Worm (Caenorhabditis elegans): ENCODE data around the gene Y51A2D.1.

Gene Y51A2D.1

DNA sequence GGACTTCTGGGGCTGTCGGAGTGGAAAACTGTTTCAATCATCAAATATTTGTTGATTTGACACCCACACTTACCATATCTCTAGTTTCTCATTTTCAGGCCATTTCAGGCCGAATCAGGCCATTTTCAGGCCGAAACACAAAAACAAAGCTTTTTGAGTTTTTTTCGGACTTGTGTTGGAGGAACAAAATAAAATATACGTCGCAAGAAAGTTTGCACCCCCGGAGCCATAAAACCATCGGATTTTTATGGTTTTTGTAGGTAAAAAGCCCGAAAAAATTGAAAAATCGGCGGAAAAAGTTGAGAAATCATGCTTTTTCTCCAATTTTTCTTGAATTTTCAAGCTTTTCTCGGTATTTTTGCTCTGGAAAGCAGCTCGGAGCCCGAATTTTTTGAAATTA lies at the start of gene Y51A2D.1:
Gene Y51A2D.1 (plus strand): TSS at position 301 of the 400 bp plus-strand sequence.
- no peak for TF ChIP-seq him-1 (tag; optimal IDR thresholded peaks at IDR 0.05)
- TF ChIP-seq W03F9.2 (tag; optimal IDR thresholded peaks at IDR 0.05): no peak
- no peak for TF ChIP-seq dao-5 (tag; optimal IDR thresholded peaks at IDR 0.05)

DNA sequence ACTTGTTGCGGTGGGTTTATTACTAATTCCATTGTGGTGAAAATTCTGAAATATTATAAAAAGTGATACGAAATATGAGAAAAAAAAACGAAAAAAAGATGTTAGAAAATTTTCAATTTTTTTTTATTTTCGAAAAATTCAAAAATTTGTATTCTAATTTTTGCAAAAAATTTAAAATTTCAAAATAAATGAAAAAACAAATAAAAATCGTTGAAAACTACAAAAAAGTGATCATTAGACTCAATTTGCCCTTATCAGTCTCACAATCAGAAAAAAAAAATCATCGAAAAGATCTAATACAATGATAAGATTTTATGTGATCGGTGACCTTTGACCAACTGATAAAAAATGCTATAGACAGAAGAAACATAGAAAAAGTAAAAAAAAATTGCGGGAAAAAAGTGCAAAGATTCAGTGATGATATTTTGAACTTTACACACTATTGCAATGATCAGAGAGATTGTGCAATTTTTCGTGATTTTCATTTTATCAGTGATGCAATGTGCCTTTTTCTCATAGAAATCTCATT lies 47.4 kb upstream of the Y51A2D.1 start, which contains the start of gene ZK228.3:
Gene ZK228.3 (minus strand): TSS at position 51 of the 529 bp plus-strand sequence.
- TF ChIP-seq dao-5 (tag; optimal IDR thresholded peaks at IDR 0.05) (no peak), W03F9.2 (tag; optimal IDR thresholded peaks at IDR 0.05) (no peak), him-1 (tag; optimal IDR thresholded peaks at IDR 0.05) (no peak)

- TF ChIP-seq dao-5 (tag; optimal IDR thresholded peaks at IDR 0.05) (no peak), W03F9.2 (tag; optimal IDR thresholded peaks at IDR 0.05) (no peak), him-1 (tag; optimal IDR thresholded peaks at IDR 0.05) (no peak)
Measured at ce11 chrV:18462365-18462837, 46.3 kb upstream of the Y51A2D.1 start, which contains the start of gene ZK228.4. TSS of gene ZK228.4 (plus strand) at chrV:18462787.

- TF ChIP-seq him-1 (tag; optimal IDR thresholded peaks at IDR 0.05): no peak
- no peak for TF ChIP-seq dao-5 (tag; optimal IDR thresholded peaks at IDR 0.05)
- no peak for TF ChIP-seq W03F9.2 (tag; optimal IDR thresholded peaks at IDR 0.05)
Measured at ce11 chrV:18468097-18468496, 40.6 kb upstream of the Y51A2D.1 start, which contains the start of gene ZK228.13. TSS of gene ZK228.13 (minus strand) at chrV:18468197.

DNA sequence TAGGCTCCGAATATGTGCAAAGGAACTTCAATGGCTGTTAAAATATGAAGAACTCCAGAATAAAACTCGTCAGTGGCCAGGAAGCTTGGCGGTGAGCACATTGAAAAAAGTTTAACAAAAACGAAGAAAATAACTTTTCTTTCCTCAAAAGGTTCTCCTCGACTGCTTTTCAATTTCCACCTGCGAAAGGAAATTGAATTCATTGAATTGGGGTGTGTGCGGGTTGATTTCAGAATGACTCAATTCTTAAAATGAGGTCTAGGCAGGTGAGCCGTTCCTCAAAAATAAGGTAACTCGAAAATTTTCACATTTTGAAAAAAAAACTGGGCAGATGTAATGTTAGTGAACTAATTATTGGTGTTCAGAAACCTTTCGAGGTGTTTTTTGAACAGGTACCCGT lies 35.2 kb upstream of the Y51A2D.1 start, which contains the start of gene srh-182:
Gene srh-182 (minus strand): TSS at position 101 of the 400 bp plus-strand sequence.
- no peak for TF ChIP-seq dao-5 (tag; optimal IDR thresholded peaks at IDR 0.05)
- TF ChIP-seq W03F9.2 (tag; optimal IDR thresholded peaks at IDR 0.05): no peak
- TF ChIP-seq him-1 (tag; optimal IDR thresholded peaks at IDR 0.05): no peak

DNA sequence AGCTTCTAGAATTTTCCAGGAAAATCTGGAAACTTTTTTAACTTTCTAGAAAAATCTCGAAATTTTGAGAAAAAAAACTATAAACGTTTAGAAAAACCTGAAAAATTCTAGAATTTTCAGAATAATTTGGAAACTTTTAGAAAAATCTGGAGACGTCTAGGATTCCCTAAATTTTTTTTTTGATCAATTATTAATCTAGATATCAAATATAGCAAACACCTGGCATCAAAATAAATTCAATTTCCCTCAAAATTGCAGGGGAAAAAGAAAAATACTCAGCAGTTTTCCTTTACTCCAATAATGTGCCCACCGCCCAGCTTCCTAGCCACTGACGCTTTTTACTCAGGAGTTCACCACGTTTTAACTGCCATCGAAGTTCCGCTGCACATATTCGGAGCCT lies 34.4 kb upstream of the Y51A2D.1 start, which contains the start of gene srh-181:
Gene srh-181 (plus strand): TSS at position 301 of the 400 bp plus-strand sequence.
- TF ChIP-seq him-1 (tag; optimal IDR thresholded peaks at IDR 0.05) (no peak), dao-5 (tag; optimal IDR thresholded peaks at IDR 0.05) (no peak), W03F9.2 (tag; optimal IDR thresholded peaks at IDR 0.05) (no peak)

DNA sequence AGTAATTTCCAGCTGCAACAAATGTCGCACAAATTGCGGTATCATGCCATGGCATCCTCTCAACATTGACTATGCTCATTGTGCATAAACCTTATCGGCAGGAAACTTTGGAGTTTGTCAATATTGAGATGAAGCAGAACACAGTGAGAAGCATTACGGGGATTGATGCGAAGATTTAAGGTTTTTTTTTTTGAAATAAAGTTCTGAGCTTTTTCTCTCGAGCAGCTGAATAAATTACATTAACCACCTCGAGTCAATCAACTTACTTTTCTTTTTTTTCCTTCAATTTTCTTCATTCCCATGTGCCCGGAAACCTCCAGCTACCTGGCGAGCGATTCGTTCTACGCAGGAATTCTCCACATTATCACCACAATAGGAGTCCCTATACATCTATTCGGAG lies 32.6 kb upstream of the Y51A2D.1 start, which contains the start of gene srh-179:
Gene srh-179 (plus strand): TSS at position 301 of the 400 bp plus-strand sequence.
- no peak for TF ChIP-seq W03F9.2 (tag; optimal IDR thresholded peaks at IDR 0.05)
- no peak for TF ChIP-seq him-1 (tag; optimal IDR thresholded peaks at IDR 0.05)
- no peak for TF ChIP-seq dao-5 (tag; optimal IDR thresholded peaks at IDR 0.05)

DNA sequence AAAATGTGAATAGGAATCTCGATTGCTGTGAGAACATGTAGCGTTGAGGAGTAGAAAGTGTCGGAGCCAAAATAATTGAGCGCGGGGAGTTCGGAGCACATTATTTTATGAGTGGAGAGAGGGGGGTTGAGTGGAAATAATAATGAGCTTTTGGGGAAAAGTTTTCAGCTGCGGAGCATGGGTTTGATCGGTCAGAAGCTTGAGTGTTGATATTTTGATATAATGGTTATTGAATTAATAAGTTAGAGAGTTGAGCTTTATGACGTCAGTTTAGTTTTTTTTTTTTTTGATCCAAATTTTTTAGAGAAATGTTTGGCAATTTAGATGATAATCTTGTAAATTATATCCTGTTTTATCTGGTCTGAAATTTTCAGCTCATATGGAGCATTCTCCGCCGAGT lies 28.4 kb upstream of the Y51A2D.1 start, which contains the start of gene srh-178:
Gene srh-178 (minus strand): TSS at position 101 of the 400 bp plus-strand sequence.
- TF ChIP-seq him-1 (tag; optimal IDR thresholded peaks at IDR 0.05): no peak
- TF ChIP-seq dao-5 (tag; optimal IDR thresholded peaks at IDR 0.05): no peak
- TF ChIP-seq W03F9.2 (tag; optimal IDR thresholded peaks at IDR 0.05): no peak

DNA sequence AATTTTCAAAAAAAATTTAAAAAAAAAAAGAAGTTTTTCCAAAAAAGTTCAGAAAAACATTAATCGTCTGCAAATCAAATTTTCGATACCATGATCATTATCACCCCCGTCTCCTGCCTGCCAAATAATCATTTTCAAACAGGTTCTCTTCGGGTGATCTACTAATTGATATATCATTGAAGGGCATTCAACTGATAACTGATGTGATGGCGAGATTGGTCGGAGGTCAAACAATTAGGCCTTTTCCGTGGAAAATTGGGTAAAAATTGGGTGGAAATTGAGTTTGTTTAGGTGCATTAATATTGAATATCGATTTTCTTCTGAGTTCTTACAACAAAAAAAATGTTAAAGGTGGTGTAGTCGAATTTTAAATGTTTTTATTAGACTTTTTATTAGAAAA lies 21.5 kb upstream of the Y51A2D.1 start, which contains the start of gene Y51A2D.18:
Gene Y51A2D.18 (minus strand): TSS at position 101 of the 400 bp plus-strand sequence.
- TF ChIP-seq him-1 (tag; optimal IDR thresholded peaks at IDR 0.05): no peak

DNA sequence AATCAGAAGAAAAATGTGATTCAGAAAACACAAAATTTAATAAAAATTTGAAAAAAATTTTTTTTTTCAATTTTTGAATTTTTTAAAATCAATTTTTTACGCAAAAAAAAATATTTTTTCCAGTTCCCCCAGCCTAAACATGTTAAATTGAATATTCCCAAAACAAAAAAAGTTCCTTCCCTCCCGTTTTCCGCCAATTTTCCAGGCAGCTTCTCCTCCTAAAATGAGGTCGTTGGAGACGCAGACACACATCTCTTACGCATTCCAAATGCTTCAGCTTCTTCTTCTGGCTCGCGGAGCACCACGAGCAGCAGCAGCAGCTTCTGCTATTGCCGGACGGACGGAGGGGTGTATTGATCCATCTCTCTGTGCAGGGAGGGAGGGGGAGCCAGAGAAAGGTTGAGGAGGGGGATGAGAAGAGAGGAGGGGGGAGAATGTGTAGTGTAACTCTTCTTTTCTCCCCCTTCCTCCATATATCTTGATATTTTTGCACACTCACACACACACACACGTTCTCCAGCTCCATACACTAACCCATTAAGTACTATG lies 18.3 kb upstream of the Y51A2D.1 start:
- TF ChIP-seq dao-5 (tag; optimal IDR thresholded peaks at IDR 0.05): no peak
- peak; percentile 81 for TF ChIP-seq him-1 (tag; optimal IDR thresholded peaks at IDR 0.05)

- TF ChIP-seq dao-5 (tag; optimal IDR thresholded peaks at IDR 0.05) (no peak), him-1 (tag; optimal IDR thresholded peaks at IDR 0.05) (no peak), W03F9.2 (tag; optimal IDR thresholded peaks at IDR 0.05) (no peak)
Measured at ce11 chrV:18491961-18492360, 16.7 kb upstream of the Y51A2D.1 start, which contains the start of gene slo-1. TSS of gene slo-1 (plus strand) at chrV:18492261.

DNA sequence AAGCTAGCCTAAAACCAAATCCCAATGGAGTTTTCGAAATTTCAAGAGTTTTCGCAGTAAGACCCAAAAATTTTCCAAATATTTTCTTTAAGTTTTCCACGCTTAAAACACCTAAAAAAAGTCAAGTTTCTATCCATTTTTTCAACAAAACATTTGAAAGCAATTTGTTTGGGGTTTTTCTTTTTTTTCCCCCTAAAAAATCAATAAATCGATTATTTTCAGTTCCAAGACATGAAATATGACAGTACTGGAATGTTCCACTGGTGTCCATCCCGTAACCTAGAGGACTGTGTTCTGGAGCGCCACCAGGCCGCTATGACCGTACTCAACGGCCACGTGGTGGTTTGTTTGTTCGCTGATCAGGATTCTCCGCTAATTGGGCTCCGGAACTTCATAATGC lies 4.1 kb upstream of the Y51A2D.1 start:
- no peak for TF ChIP-seq dao-5 (tag; optimal IDR thresholded peaks at IDR 0.05)
- no peak for TF ChIP-seq him-1 (tag; optimal IDR thresholded peaks at IDR 0.05)
- no peak for TF ChIP-seq W03F9.2 (tag; optimal IDR thresholded peaks at IDR 0.05)

- TF ChIP-seq W03F9.2 (tag; optimal IDR thresholded peaks at IDR 0.05) (no peak), him-1 (tag; optimal IDR thresholded peaks at IDR 0.05) (no peak), dao-5 (tag; optimal IDR thresholded peaks at IDR 0.05) (no peak)
Measured at ce11 chrV:18506772-18507171, 1.9 kb upstream of the Y51A2D.1 start.

- TF ChIP-seq W03F9.2 (tag; optimal IDR thresholded peaks at IDR 0.05) (no peak), him-1 (tag; optimal IDR thresholded peaks at IDR 0.05) (no peak), dao-5 (tag; optimal IDR thresholded peaks at IDR 0.05) (no peak)
Measured at ce11 chrV:18511847-18512246, 3.2 kb downstream of the Y51A2D.1 start.

All from whole organism, L4/young adult.